Fruit fly (Drosophila melanogaster) whole organism, embryonic: Measurements from ENCODE around the gene VhaM9.7-b.
A peak's percentile ranks its signal among the peaks of the same experiment; 100 is the strongest.

Source experiments
- CG10209 ChIP-seq: fragments of 200-800 bp; sonication (Bioruptor generic); optimal IDR thresholded peaks from 3 replicates; lab custom pipeline; 2017; ENCODE audit warnings: missing biosample characterization, mild to moderate bottlenecking, missing genetic modification characterization, missing genetic modification reagents
- CG10959 ChIP-seq: fragments of 200-800 bp; sonication (Bioruptor generic); IDR thresholded peaks from 2 replicates; pipeline ENCODE4 v1.3.6; 2022; ENCODE audit warnings: missing biosample characterization, missing genetic modification characterization
- CG14441 ChIP-seq: fragments of 200-800 bp; sonication (Bioruptor generic); IDR thresholded peaks from 2 replicates; pipeline ENCODE4 v1.3.6; 2022; ENCODE audit warnings: missing biosample characterization, missing genetic modification characterization
- CG14667 ChIP-seq: fragments of 200-800 bp; sonication (Bioruptor generic); IDR thresholded peaks from 2 replicates; pipeline ENCODE4 v1.3.6; 2022; ENCODE audit warnings: missing biosample characterization, missing genetic modification characterization
- CG17829 ChIP-seq: fragments of 200-800 bp; optimal IDR thresholded peaks from 2 replicates; lab custom pipeline; 2019; ENCODE audit warnings: missing biosample characterization, mild to moderate bottlenecking, missing genetic modification characterization, moderate library complexity
- CG18011 ChIP-seq: fragments of 200-800 bp; sonication (Bioruptor generic); optimal IDR thresholded peaks from 2 replicates; lab custom pipeline; 2017; ENCODE audit warnings: missing biosample characterization, missing genetic modification characterization, mild to moderate bottlenecking, moderate library complexity, missing genotype
- CG2116 ChIP-seq: fragments of 200-800 bp; sonication (Bioruptor generic); optimal IDR thresholded peaks from 3 replicates; lab custom pipeline; 2018; ENCODE audit warnings: missing biosample characterization, mild to moderate bottlenecking, missing genetic modification characterization
- CG3726 ChIP-seq: fragments of 200-800 bp; sonication (Bioruptor generic); IDR thresholded peaks from 3 replicates; pipeline ENCODE4, ENCODE4 v1.3.6; 2022; ENCODE audit warnings: missing biosample characterization, missing genetic modification characterization
- CG5245 ChIP-seq: fragments of 200-800 bp; sonication (Bioruptor generic); optimal IDR thresholded peaks from 3 replicates; lab custom pipeline; 2016; ENCODE audit warnings: missing biosample characterization, missing genetic modification characterization
- CG6813 ChIP-seq: fragments of 200-800 bp; sonication (Bioruptor generic); optimal IDR thresholded peaks from 2 replicates; lab custom pipeline; 2017; ENCODE audit warnings: missing biosample characterization, missing genetic modification characterization, mild to moderate bottlenecking, moderate library complexity, missing genetic modification reagents
- CG8388 ChIP-seq: fragments of 200-800 bp; sonication (Bioruptor generic); optimal IDR thresholded peaks from 2 replicates; lab custom pipeline; 2019; ENCODE audit warnings: missing biosample characterization, mild to moderate bottlenecking, missing genetic modification characterization, moderate library complexity
- CG9437 ChIP-seq: fragments of 200-800 bp; sonication (Bioruptor generic); optimal IDR thresholded peaks from 2 replicates; lab custom pipeline; 2018; ENCODE audit warnings: missing biosample characterization, mild to moderate bottlenecking, missing genetic modification characterization
- CG9727 ChIP-seq: fragments of 200-800 bp; sonication (Bioruptor generic); optimal IDR thresholded peaks from 3 replicates; lab custom pipeline; 2017; ENCODE audit warnings: missing biosample characterization, mild to moderate bottlenecking, missing genetic modification characterization
- CG9876 ChIP-seq: fragments of 200-800 bp; sonication (Bioruptor generic); optimal IDR thresholded peaks from 2 replicates; lab custom pipeline; 2016; ENCODE audit warnings: missing biosample characterization, missing genetic modification characterization
- Dfd ChIP-seq, 2 experiments: fragments of >200 bp; optimal IDR thresholded peaks; 2 replicates each; lab custom pipeline; 2017; ENCODE audit warnings: missing biosample characterization in 2 of 2, missing genetic modification characterization in 2 of 2
- Doc2 ChIP-seq: fragments of 200-800 bp; sonication (Bioruptor generic); IDR thresholded peaks from 2 replicates; pipeline ENCODE4 v1.3.6; 2022; ENCODE audit warnings: missing biosample characterization, missing genetic modification characterization
- Gug ChIP-seq: fragments of 200-800 bp; sonication (Bioruptor generic); IDR thresholded peaks from 4 replicates; pipeline ENCODE4 v1.3.6; 2022; ENCODE audit warnings: missing biosample characterization, missing genetic modification characterization
- H15 ChIP-seq: fragments of 200-800 bp; sonication (Bioruptor generic); IDR thresholded peaks from 3 replicates; pipeline ENCODE4 v1.3.6; 2022; ENCODE audit warnings: missing biosample characterization, missing genetic modification characterization
- H2.0 ChIP-seq: fragments of 200-800 bp; sonication (Bioruptor generic); IDR thresholded peaks from 2 replicates; pipeline ENCODE4 v1.3.6; 2022; ENCODE audit warnings: missing biosample characterization, missing genetic modification characterization
- Hand ChIP-seq: fragments of 200-800 bp; sonication (Bioruptor generic); optimal IDR thresholded peaks from 2 replicates; lab custom pipeline; 2017; ENCODE audit warnings: mild to moderate bottlenecking, missing biosample characterization, missing genetic modification reagents, missing genetic modification characterization
- Jarid2 ChIP-seq: fragments of 200-800 bp; sonication (Bioruptor generic); optimal IDR thresholded peaks from 3 replicates; lab custom pipeline; 2017; ENCODE audit warnings: mild to moderate bottlenecking, missing biosample characterization, missing genetic modification reagents, missing genetic modification characterization
- Kr ChIP-seq: fragments of 200-800 bp; sonication (Bioruptor generic); optimal IDR thresholded peaks from 2 replicates; lab custom pipeline; 2017; ENCODE audit warnings: missing biosample characterization, mild to moderate bottlenecking, missing genetic modification characterization
- Lpt ChIP-seq: fragments of >200 bp; optimal IDR thresholded peaks from 2 replicates; lab custom pipeline; 2018; ENCODE audit warnings: missing biosample characterization, missing genetic modification characterization
- Med ChIP-seq: fragments of 200-800 bp; sonication (Bioruptor generic); peaks from one replicate; lab custom pipeline; 2016; ENCODE audit warnings: missing biosample characterization, missing genetic modification characterization, mild to moderate bottlenecking, inconsistent platforms, moderate library complexity
- Meics ChIP-seq: fragments of 200-800 bp; sonication (Bioruptor generic); optimal IDR thresholded peaks from 2 replicates; lab custom pipeline; 2017; ENCODE audit warnings: missing biosample characterization, mild to moderate bottlenecking, missing genetic modification characterization
- NC2β ChIP-seq: fragments of 200-800 bp; sonication (Bioruptor generic); optimal IDR thresholded peaks from 2 replicates; lab custom pipeline; 2016; ENCODE audit warnings: missing biosample characterization, missing genetic modification characterization
- Neu2 ChIP-seq: fragments of 200-800 bp; sonication (Bioruptor generic); optimal IDR thresholded peaks from 3 replicates; lab custom pipeline; 2016; ENCODE audit warnings: missing biosample characterization, missing genetic modification characterization, borderline replicate concordance
- Nf-YA ChIP-seq: fragments of 200-800 bp; sonication (Bioruptor generic); IDR thresholded peaks from 2 replicates; pipeline ENCODE4 v1.3.6; 2022; ENCODE audit warnings: missing biosample characterization, missing genetic modification characterization
- Oli ChIP-seq: fragments of 200-800 bp; sonication (Bioruptor generic); optimal IDR thresholded peaks from 2 replicates; lab custom pipeline; 2018; ENCODE audit warnings: missing biosample characterization, mild to moderate bottlenecking, missing genetic modification characterization, moderate library complexity
- Ptx1 ChIP-seq: fragments of 200-800 bp; sonication (Bioruptor generic); IDR thresholded peaks from 2 replicates; pipeline ENCODE4 v1.3.6; 2022; ENCODE audit warnings: missing biosample characterization, missing genetic modification characterization
- amos ChIP-seq: fragments of 200-800 bp; sonication (Bioruptor generic); IDR thresholded peaks from 2 replicates; pipeline ENCODE4 v1.3.6; 2022; ENCODE audit warnings: missing biosample characterization, missing genetic modification characterization; ENCODE audit not compliant: partially characterized antibody
- cato ChIP-seq: fragments of 200-800 bp; sonication (Bioruptor generic); optimal IDR thresholded peaks from 2 replicates; lab custom pipeline; 2016; ENCODE audit warnings: missing biosample characterization, missing genetic modification characterization, borderline replicate concordance
- ci ChIP-seq: fragments of 200-800 bp; sonication (Bioruptor generic); IDR thresholded peaks from 3 replicates; pipeline ENCODE4 v1.3.6; 2022; ENCODE audit warnings: missing biosample characterization, missing genetic modification characterization
- crp ChIP-seq, 2 experiments: fragments of 200-800 bp; sonication (Bioruptor generic); optimal IDR thresholded peaks; 2 replicates in 1 of 2; 3 replicates in 1 of 2; lab custom pipeline; 2017; ENCODE audit warnings: missing biosample characterization in 2 of 2, missing genetic modification characterization in 2 of 2, mild to moderate bottlenecking in 1 of 2, moderate library complexity in 1 of 2
- dm ChIP-seq: fragments of 200-800 bp; sonication (Bioruptor generic); optimal IDR thresholded peaks from 3 replicates; lab custom pipeline; 2016; ENCODE audit warnings: missing biosample characterization, missing genetic modification characterization
- dpn ChIP-seq, 2 experiments: fragments of 200-800 bp; sonication (Bioruptor generic); optimal IDR thresholded peaks; 3 replicates each; lab custom pipeline; 2016; ENCODE audit warnings: missing biosample characterization in 2 of 2, missing genetic modification characterization in 2 of 2
- en ChIP-seq: fragments of 200-800 bp; sonication (Bioruptor generic); optimal IDR thresholded peaks from 2 replicates; lab custom pipeline; 2016; ENCODE audit warnings: missing biosample characterization, missing genetic modification characterization
- ewg ChIP-seq: fragments of 200-800 bp; sonication (Bioruptor generic); optimal IDR thresholded peaks from 3 replicates; lab custom pipeline; 2017; ENCODE audit warnings: mild to moderate bottlenecking, missing biosample characterization, missing genetic modification reagents, missing genetic modification characterization
- gt ChIP-seq: fragments of 200-800 bp; sonication (Bioruptor generic); IDR thresholded peaks from 2 replicates; pipeline ENCODE4 v1.3.6; 2022; ENCODE audit warnings: missing biosample characterization, missing genetic modification characterization
- hb ChIP-seq: fragments of 200-800 bp; sonication (Bioruptor generic); IDR thresholded peaks from 3 replicates; pipeline ENCODE4 v1.3.6; 2022; ENCODE audit warnings: missing biosample characterization, missing genetic modification characterization; ENCODE audit not compliant: partially characterized antibody
- jing ChIP-seq: fragments of 200-800 bp; sonication (Bioruptor generic); optimal IDR thresholded peaks from 2 replicates; lab custom pipeline; 2018; ENCODE audit warnings: missing biosample characterization, mild to moderate bottlenecking, missing genetic modification characterization
- jumu ChIP-seq: fragments of 200-800 bp; sonication (Bioruptor generic); optimal IDR thresholded peaks from 3 replicates; lab custom pipeline; 2016; ENCODE audit warnings: missing biosample characterization, missing genetic modification characterization
- kah ChIP-seq: fragments of 200-800 bp; sonication (Bioruptor generic); optimal IDR thresholded peaks from 2 replicates; lab custom pipeline; 2018; ENCODE audit warnings: missing biosample characterization, mild to moderate bottlenecking, missing genetic modification characterization
- kni ChIP-seq: fragments of 200-800 bp; sonication (Bioruptor generic); optimal IDR thresholded peaks from 3 replicates; lab custom pipeline; 2017; ENCODE audit warnings: mild to moderate bottlenecking, missing biosample characterization, missing genetic modification reagents, missing genetic modification characterization
- knrl ChIP-seq: fragments of 200-800 bp; sonication (Bioruptor generic); IDR thresholded peaks from 3 replicates; pipeline ENCODE4 v1.3.6; 2022; ENCODE audit warnings: missing biosample characterization, missing genetic modification characterization; ENCODE audit not compliant: partially characterized antibody
- lmd ChIP-seq: fragments of 200-800 bp; sonication (Bioruptor generic); IDR thresholded peaks from 2 replicates; pipeline ENCODE4 v1.3.6; 2022; ENCODE audit warnings: missing biosample characterization, missing genetic modification characterization
- toy ChIP-seq: fragments of 200-800 bp; sonication (Bioruptor generic); IDR thresholded peaks from 2 replicates; pipeline ENCODE4 v1.3.6; 2022; ENCODE audit warnings: missing biosample characterization, missing genetic modification characterization
- unpg ChIP-seq: fragments of 200-800 bp; sonication (Bioruptor generic); optimal IDR thresholded peaks from 3 replicates; lab custom pipeline; 2018; ENCODE audit warnings: missing biosample characterization, mild to moderate bottlenecking, missing genetic modification characterization, moderate library complexity
- wek ChIP-seq: fragments of 200-800 bp; sonication (Bioruptor generic); optimal IDR thresholded peaks from 3 replicates; lab custom pipeline; 2018; ENCODE audit warnings: missing biosample characterization, mild to moderate bottlenecking, missing genetic modification characterization, moderate library complexity
- wor ChIP-seq: fragments of 200-800 bp; sonication (Bioruptor generic); IDR thresholded peaks from 2 replicates; pipeline ENCODE4 v1.3.6; 2022; ENCODE audit warnings: missing biosample characterization, missing genetic modification characterization

The VhaM9.7-b gene

dm6 chr3L:21533270-21533948, 6.3 kb upstream of the VhaM9.7-b start, which contains the start of gene Mkrn1 (continued):
- TF ChIP-seq Gug (no peak), dm (no peak), Ptx1 (no peak), wor (GFP tag; lab: Robert Waterston, UW) (no peak), jing (no peak), Neu2 (no peak), Jarid2 (GFP tag; lab: Kevin White, UChicago) (no peak), CG10959 (no peak), CG9437 (GFP tag; lab: Kevin White, UChicago) (no peak), CG17829 (tag; lab: Kevin White, UChicago) (peak; percentile 47), CG2116 (GFP tag; lab: Kevin White, UChicago) (peak; percentile 9), H15 (no peak), NC2β (GFP tag; lab: Kevin White, UChicago) (peak; percentile 32), wek (GFP tag; lab: Kevin White, UChicago) (peak; percentile 1), Med (GFP tag; lab: Kevin White, UChicago) (no peak), CG10209 (GFP tag; lab: Kevin White, UChicago) (no peak), CG14667 (GFP tag; lab: Robert Waterston, UW) (no peak; the same call in 1 of the 2 replicates), toy (GFP tag; lab: Robert Waterston, UW) (no peak), CG6813 (GFP tag; lab: Kevin White, UChicago) (no peak), gt (GFP tag; lab: Robert Waterston, UW) (no peak), dpn (GFP tag; optimal IDR thresholded peaks at IDR 0.05; lab: Kevin White, UChicago) (no peak), lmd (GFP tag; lab: Robert Waterston, UW) (no peak), Doc2 (GFP tag; lab: Robert Waterston, UW) (no peak), ci (GFP tag; lab: Robert Waterston, UW) (no peak), Oli (tag; lab: Kevin White, UChicago) (no peak), Nf-YA (GFP tag; lab: Robert Waterston, UW) (no peak), en (GFP tag; lab: Kevin White, UChicago) (no peak), unpg (GFP tag; lab: Kevin White, UChicago) (no peak), Meics (GFP tag; lab: Kevin White, UChicago) (no peak), CG3726 (GFP tag; lab: Robert Waterston, UW) (no peak), jumu (GFP tag; lab: Kevin White, UChicago) (no peak), Kr (GFP tag; lab: Kevin White, UChicago) (no peak), CG9876 (no peak), H2.0 (GFP tag; lab: Robert Waterston, UW) (no peak), hb (GFP tag; lab: Robert Waterston, UW) (peak; percentile 90), kah (GFP tag; lab: Kevin White, UChicago) (no peak), knrl (GFP tag; lab: Robert Waterston, UW) (peak; percentile 58; the same call in 2 of the 3 replicates), CG14441 (no peak), CG5245 (no peak), crp (GFP tag; optimal IDR thresholded peaks at IDR 0.05; lab: Kevin White, UChicago) (peak in 1 of 2 experiments; percentile 1), Hand (GFP tag; lab: Kevin White, UChicago) (no peak), amos (GFP tag; lab: Robert Waterston, UW) (peak; percentile 54; the same call in 1 of the 2 replicates), CG18011 (GFP tag; lab: Kevin White, UChicago) (no peak), Lpt (GFP tag; lab: Kevin White, UChicago) (no peak), kni (no peak), Dfd (GFP tag; optimal IDR thresholded peaks at IDR 0.05; lab: Kevin White, UChicago) (no peak), cato (GFP tag; lab: Kevin White, UChicago) (no peak), CG8388 (GFP tag; lab: Kevin White, UChicago) (no peak), CG9727 (GFP tag; lab: Kevin White, UChicago) (no peak), ewg (GFP tag; lab: Kevin White, UChicago) (no peak)
